Fruit fly (Drosophila melanogaster): ENCODE data around the gene Fdx2.

Fdx2 gene

DNA sequence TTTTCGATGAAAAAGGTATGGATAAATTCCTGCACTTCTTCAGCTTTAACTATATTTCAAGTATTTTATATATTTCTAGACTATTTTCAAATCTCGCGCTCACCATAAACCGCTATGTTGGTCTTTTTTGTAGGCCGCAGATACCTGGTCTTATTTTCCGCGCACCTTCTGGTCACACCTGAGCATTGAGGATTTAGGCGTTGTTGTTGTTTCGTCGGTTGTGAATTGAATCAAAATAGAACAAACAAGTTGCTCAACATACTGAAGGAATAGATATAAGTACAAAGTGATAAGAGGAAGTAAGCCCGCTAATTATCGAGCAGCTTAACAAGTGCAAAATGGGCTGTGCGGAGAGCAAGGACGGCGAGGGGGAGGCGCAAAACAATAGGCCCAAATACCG is 14.5 kb upstream of the Fdx2 start, which contains the start of gene Ctl1 (continued):
- TF ChIP-seq CHES-1-like (GFP tag; optimal IDR thresholded peaks at IDR 0.05) = no peak
- no peak for TF ChIP-seq Antp (GFP tag; optimal IDR thresholded peaks at IDR 0.05)
- TF ChIP-seq CG4424 (GFP tag; optimal IDR thresholded peaks at IDR 0.05) = no peak
- TF ChIP-seq gfzf (GFP tag; optimal IDR thresholded peaks at IDR 0.05) = peak; percentile 88
- TF ChIP-seq otp (GFP tag; IDR thresholded peaks at IDR 0.05) = no peak
- no peak for TF ChIP-seq tll (GFP tag; optimal IDR thresholded peaks at IDR 0.05)
- TF ChIP-seq Sin3A (optimal IDR thresholded peaks at IDR 0.05) = peak; percentile 19
- TF ChIP-seq mam (GFP tag; optimal IDR thresholded peaks at IDR 0.05) = no peak
- no peak for TF ChIP-seq zfh1 (GFP tag; IDR thresholded peaks at IDR 0.05)
- TF ChIP-seq CG1792 (GFP tag; optimal IDR thresholded peaks at IDR 0.05) = no peak
- no peak for TF ChIP-seq CG1647 (GFP tag; optimal IDR thresholded peaks at IDR 0.05)
- no peak for TF ChIP-seq Trl (optimal IDR thresholded peaks at IDR 0.05)
- no peak for TF ChIP-seq Trl (GFP tag; optimal IDR thresholded peaks at IDR 0.05)
- no peak for TF ChIP-seq HLH4C (GFP tag; IDR thresholded peaks at IDR 0.05; ENCODE audit: partially characterized antibody)
- no peak for TF ChIP-seq cato (GFP tag; optimal IDR thresholded peaks at IDR 0.05; ENCODE audit: borderline replicate concordance)
- TF ChIP-seq CG6254 (GFP tag; optimal IDR thresholded peaks at IDR 0.05) = no peak
- TF ChIP-seq CG17328 (GFP tag; IDR thresholded peaks at IDR 0.05) = no peak
- TF ChIP-seq CG7745 (tag; optimal IDR thresholded peaks at IDR 0.05) = no peak
- TF ChIP-seq CG3847 (GFP tag; IDR thresholded peaks at IDR 0.05) = peak; percentile 26; the same call in 1 of the 2 replicates
- peak; percentile 88 for TF ChIP-seq kah (GFP tag; optimal IDR thresholded peaks at IDR 0.05)
- TF ChIP-seq mld (GFP tag; IDR thresholded peaks at IDR 0.05; ENCODE audit: partially characterized antibody) = no peak
- no peak for TF ChIP-seq CG7963 (GFP tag; IDR thresholded peaks at IDR 0.05; ENCODE audit: partially characterized antibody)
- TF ChIP-seq Bgb (GFP tag; IDR thresholded peaks at IDR 0.05; ENCODE audit: partially characterized antibody) = no peak
- no peak for TF ChIP-seq CG7556 (GFP tag; optimal IDR thresholded peaks at IDR 0.05)
- no peak for TF ChIP-seq unpg (GFP tag; optimal IDR thresholded peaks at IDR 0.05)
- TF ChIP-seq Med (GFP tag) = peak; percentile 55
- TF ChIP-seq CG8478 (optimal IDR thresholded peaks at IDR 0.05) = no peak
- no peak for TF ChIP-seq CG31441 (GFP tag; IDR thresholded peaks at IDR 0.05)
- no peak for TF ChIP-seq CG7987 (GFP tag; optimal IDR thresholded peaks at IDR 0.05)
- TF ChIP-seq Lpt (GFP tag; optimal IDR thresholded peaks at IDR 0.05) = no peak
- peak; percentile 51 for TF ChIP-seq CG15514 (GFP tag; optimal IDR thresholded peaks at IDR 0.05)
- peak; percentile 43 for TF ChIP-seq CG4617 (GFP tag; optimal IDR thresholded peaks at IDR 0.05; ENCODE audit: borderline replicate concordance)
- no peak for TF ChIP-seq Sox100B (GFP tag; optimal IDR thresholded peaks at IDR 0.05)
- no peak for TF ChIP-seq Six4 (GFP tag; optimal IDR thresholded peaks at IDR 0.05)
- TF ChIP-seq bigmax (GFP tag; optimal IDR thresholded peaks at IDR 0.05) = no peak
- TF ChIP-seq CG31388 (GFP tag; optimal IDR thresholded peaks at IDR 0.05) = no peak
- TF ChIP-seq CG8281 (tag; optimal IDR thresholded peaks at IDR 0.05) = peak; percentile 16
- TF ChIP-seq Fer1 (GFP tag; optimal IDR thresholded peaks at IDR 0.05) = no peak
- no peak for TF ChIP-seq row (GFP tag; IDR thresholded peaks at IDR 0.05)
- no peak for TF ChIP-seq CkIIα-i1 (GFP tag; IDR thresholded peaks at IDR 0.05)
- no peak for TF ChIP-seq CG1233 (GFP tag; optimal IDR thresholded peaks at IDR 0.05)
- no peak for TF ChIP-seq Dek (tag; optimal IDR thresholded peaks at IDR 0.05)
- TF ChIP-seq dmrt99B (tag; optimal IDR thresholded peaks at IDR 0.05) = no peak
- TF ChIP-seq CG6175 (GFP tag; IDR thresholded peaks at IDR 0.05) = no peak
- no peak for TF ChIP-seq D19B (GFP tag; optimal IDR thresholded peaks at IDR 0.05)
- no peak for TF ChIP-seq CG7928 (GFP tag; optimal IDR thresholded peaks at IDR 0.05)
- no peak for TF ChIP-seq YL-1 (GFP tag; optimal IDR thresholded peaks at IDR 0.05)
- no peak for TF ChIP-seq CG10959 (GFP tag; IDR thresholded peaks at IDR 0.05)
- no peak for TF ChIP-seq zen (tag; optimal IDR thresholded peaks at IDR 0.05)
- no peak for TF ChIP-seq Dip3 (GFP tag; optimal IDR thresholded peaks at IDR 0.05)
- TF ChIP-seq hkb (optimal IDR thresholded peaks at IDR 0.05) = no peak
- TF ChIP-seq hkb (GFP tag; IDR thresholded peaks at IDR 0.05) = no peak
- peak; percentile 84 for TF ChIP-seq sens (GFP tag)
